Fruit fly (Drosophila melanogaster): ENCODE measurements around the gene RasGAP1.

DNA sequence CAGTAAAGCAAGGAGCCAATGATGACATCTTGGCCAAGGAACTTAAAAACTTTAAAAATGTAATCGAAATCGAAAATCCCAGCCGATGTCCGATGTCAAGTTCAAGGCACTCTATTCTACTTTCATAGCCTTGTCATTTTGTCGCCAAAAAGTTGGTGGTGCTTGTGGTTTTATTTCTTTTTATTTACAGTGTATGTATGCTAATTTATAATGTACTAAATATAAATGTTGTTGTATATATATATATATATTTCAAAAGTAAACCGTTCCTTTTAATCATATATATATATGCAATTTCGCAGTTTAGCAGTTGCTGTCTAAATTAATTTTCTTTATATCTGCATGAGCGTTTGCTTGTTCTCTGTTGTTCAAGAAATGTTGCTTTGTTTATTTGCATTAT lies 39.6 kb upstream of the RasGAP1 start, which contains the start of the genes CG6709 and Hez:
- TF ChIP-seq CG3032 (tag; optimal IDR thresholded peaks at IDR 0.05) (no peak), achi (GFP tag; optimal IDR thresholded peaks at IDR 0.05) (no peak), Sox102F (GFP tag; optimal IDR thresholded peaks at IDR 0.05) (no peak), CG16779 (tag; optimal IDR thresholded peaks at IDR 0.05) (no peak), Lpt (GFP tag; optimal IDR thresholded peaks at IDR 0.05) (no peak), Eip93F (GFP tag; optimal IDR thresholded peaks at IDR 0.05) (no peak)

All from whole organism, prepupa.